Fruit fly (Drosophila melanogaster): ENCODE results near the gene CG46318.

Gene CG46318

dm6 chr3R:18680332-18680731, at the start of gene CG46318, which contains the start of gene ChT:
Gene CG46318 (plus strand): TSS chr3R:18680604.
Gene ChT (plus strand): TSS chr3R:18680604.
- TF ChIP-seq pad (GFP tag; optimal IDR thresholded peaks at IDR 0.05) = peak; percentile 87
- TF ChIP-seq ovo (GFP tag; optimal IDR thresholded peaks at IDR 0.05) = no peak

DNA sequence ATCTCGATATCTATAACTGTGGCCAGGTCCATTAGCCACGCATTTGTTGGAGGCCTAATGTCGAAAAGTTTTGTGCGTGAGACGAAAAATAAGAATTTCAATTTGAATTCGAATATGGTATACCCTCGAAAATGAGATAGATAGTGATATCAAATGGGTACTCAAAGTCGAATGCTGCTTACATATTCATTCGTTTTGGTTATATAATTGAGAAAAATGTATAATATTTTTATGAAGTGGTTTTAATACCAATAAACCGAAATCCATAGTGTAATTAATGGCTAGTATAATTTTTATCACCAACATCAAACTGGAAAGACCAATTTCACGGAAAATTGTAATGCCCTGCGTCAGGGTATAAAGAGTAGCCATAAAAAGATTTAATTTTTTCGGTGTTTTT, 47.3 kb upstream of the CG46318 start:
- TF ChIP-seq kay (GFP tag; ENCODE audit: borderline replicate concordance) (peak; percentile 42), CG7101 (tag; optimal IDR thresholded peaks at IDR 0.05) (no peak)

DNA sequence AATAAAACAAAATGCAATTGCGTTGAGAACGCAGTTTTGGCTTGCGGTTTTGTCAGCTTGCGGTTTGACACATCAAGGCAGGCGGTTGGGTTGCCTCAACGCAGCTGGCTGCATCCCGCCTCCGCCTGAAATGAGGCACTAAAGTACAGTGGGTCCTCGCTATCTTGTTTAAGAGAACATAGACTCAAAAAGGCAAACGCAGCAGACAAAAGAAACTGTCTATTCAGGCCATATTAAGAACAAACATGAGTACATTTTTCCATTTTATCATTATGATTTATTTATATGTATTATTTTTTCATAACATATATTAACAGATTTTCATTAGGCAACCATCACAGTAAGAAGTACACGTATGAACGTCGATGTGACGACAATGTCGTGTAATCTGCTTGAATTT, 40.7 kb upstream of the CG46318 start:
- TF ChIP-seq tj (GFP tag; optimal IDR thresholded peaks at IDR 0.05) (peak; percentile 24), CG7045 (GFP tag; optimal IDR thresholded peaks at IDR 0.05) (no peak)

- TF ChIP-seq Hr96 (GFP tag; optimal IDR thresholded peaks at IDR 0.05) (no peak), CG14711 (tag; optimal IDR thresholded peaks at IDR 0.05) (no peak), toe (GFP tag; optimal IDR thresholded peaks at IDR 0.05) (no peak), CG7045 (GFP tag; optimal IDR thresholded peaks at IDR 0.05) (no peak), cic (GFP tag; optimal IDR thresholded peaks at IDR 0.05) (no peak), CG33017 (tag; optimal IDR thresholded peaks at IDR 0.05) (no peak), CG5204 (GFP tag; optimal IDR thresholded peaks at IDR 0.05) (no peak), pad (GFP tag; optimal IDR thresholded peaks at IDR 0.05) (no peak), CG11617 (GFP tag; optimal IDR thresholded peaks at IDR 0.05) (no peak), tj (GFP tag; optimal IDR thresholded peaks at IDR 0.05) (no peak), CG1620 (GFP tag; optimal IDR thresholded peaks at IDR 0.05) (no peak), bab1 (GFP tag; optimal IDR thresholded peaks at IDR 0.05) (no peak), CG7101 (tag; optimal IDR thresholded peaks at IDR 0.05) (no peak), Crg-1 (GFP tag; optimal IDR thresholded peaks at IDR 0.05) (no peak), ovo (GFP tag; optimal IDR thresholded peaks at IDR 0.05) (no peak), kay (GFP tag; ENCODE audit: borderline replicate concordance) (no peak)
Observed at dm6 chr3R:18641242-18641757, 39.1 kb upstream of the CG46318 start, which contains the start of gene CG14301. Gene CG14301 (minus strand): TSS chr3R:18641457.

DNA sequence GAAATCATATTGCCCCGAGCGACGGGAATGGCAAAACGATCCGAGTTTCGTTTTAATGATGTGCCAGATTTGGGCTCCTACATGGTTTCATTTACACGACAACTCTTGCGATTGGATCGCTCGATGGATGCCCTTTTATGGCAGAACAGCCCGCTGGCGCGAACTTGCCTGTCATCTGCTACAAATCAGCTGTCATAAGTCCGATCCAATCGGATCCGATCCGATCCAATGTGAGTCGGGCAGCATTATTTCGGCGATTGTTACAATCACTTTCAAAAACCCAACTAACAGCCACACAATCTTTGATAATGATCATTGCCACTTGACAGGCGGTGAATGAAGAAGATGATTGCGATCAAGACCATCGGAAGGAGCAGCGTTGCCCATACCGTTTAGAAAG, 36.8 kb upstream of the CG46318 start:
- TF ChIP-seq CG1620 (GFP tag; optimal IDR thresholded peaks at IDR 0.05) (no peak), toe (GFP tag; optimal IDR thresholded peaks at IDR 0.05) (no peak), CG33017 (tag; optimal IDR thresholded peaks at IDR 0.05) (no peak), cnc (optimal IDR thresholded peaks at IDR 0.05) (no peak), kay (GFP tag; ENCODE audit: borderline replicate concordance) (no peak), CG11617 (GFP tag; optimal IDR thresholded peaks at IDR 0.05) (no peak), CG7045 (GFP tag; optimal IDR thresholded peaks at IDR 0.05) (no peak), bab1 (GFP tag; optimal IDR thresholded peaks at IDR 0.05) (no peak), CG7101 (tag; optimal IDR thresholded peaks at IDR 0.05) (no peak), tj (GFP tag; optimal IDR thresholded peaks at IDR 0.05) (no peak), Hr96 (GFP tag; optimal IDR thresholded peaks at IDR 0.05) (no peak)

DNA sequence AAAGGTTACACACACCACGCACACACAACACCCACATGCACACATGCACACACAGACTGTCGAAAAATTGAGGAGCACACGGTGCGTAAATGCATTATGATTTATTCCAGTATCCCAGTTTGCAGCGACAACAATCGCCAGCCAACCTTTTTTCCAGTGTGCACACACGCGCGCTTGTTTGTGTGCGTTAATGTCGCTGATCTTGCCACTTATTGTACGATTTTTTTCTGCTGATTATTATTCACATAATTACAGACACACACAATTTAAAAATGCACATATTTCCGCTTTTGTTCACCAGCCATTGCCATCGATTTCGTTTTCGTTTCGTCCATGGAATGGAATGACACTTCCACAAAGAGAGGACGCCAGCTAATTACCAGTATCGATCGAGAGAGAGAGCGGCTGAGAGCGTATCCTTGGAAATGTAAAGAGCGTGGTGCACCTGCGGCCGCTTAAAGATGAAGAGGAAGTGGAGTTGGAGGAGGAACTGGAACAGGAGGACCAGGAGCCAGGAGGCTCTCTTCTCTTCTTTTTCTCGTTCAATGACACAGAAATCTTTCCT, 21.9 kb upstream of the CG46318 start:
- no peak for TF ChIP-seq Crg-1 (GFP tag; optimal IDR thresholded peaks at IDR 0.05)

DNA sequence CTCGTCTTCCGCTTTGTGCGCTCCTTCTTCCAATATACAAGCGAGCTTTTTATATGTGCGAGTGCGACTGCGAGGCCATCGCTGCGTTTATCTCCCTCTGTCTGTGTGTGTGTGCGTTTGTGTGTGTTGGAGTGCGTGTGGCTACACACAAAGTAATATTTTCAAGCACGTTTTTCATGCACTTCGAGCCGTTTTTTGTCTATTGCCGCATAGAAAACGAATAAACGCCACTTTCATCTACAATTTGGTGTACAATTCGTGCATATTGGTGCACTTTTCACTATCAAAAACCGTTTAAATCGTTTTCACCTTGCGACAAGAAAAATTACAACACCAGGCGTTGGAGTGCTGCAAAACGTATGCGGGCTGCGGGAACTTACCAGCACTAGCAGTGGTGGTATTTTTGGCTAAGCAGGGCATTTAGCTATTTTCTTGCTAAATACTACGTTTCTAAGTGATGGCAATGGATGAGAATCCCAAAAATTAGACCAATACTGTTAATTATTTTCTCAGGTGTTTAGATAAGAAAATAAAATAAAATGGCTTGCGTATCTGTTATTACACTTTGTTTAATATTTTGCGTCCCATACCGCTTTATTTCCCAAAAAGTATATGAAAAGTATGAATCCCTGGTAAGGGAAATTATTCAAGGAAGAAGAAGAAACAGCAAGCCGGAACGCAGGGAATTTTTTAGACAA, 21.3 kb upstream of the CG46318 start, which contains the start of the genes CG31224 and CstF64:
Gene CG31224, minus strand, starts transcription at position 365 of the 698 bp plus-strand sequence.
Gene CstF64, plus strand, starts transcription at position 674 of the 698 bp plus-strand sequence.
- TF ChIP-seq tj (GFP tag; optimal IDR thresholded peaks at IDR 0.05) (peak; percentile 62), Hr96 (GFP tag; optimal IDR thresholded peaks at IDR 0.05) (peak; percentile 91), kay (GFP tag; ENCODE audit: borderline replicate concordance) (no peak), CG1620 (GFP tag; optimal IDR thresholded peaks at IDR 0.05) (peak; percentile 94), cic (GFP tag; optimal IDR thresholded peaks at IDR 0.05) (peak; percentile 58), toe (GFP tag; optimal IDR thresholded peaks at IDR 0.05) (peak; percentile 94), CG11617 (GFP tag; optimal IDR thresholded peaks at IDR 0.05) (peak; percentile 82), Crg-1 (GFP tag; optimal IDR thresholded peaks at IDR 0.05) (peak; percentile 93), CG7101 (tag; optimal IDR thresholded peaks at IDR 0.05) (peak; percentile 85), bab1 (GFP tag; optimal IDR thresholded peaks at IDR 0.05) (peak; percentile 82), cnc (optimal IDR thresholded peaks at IDR 0.05) (no peak), CG7045 (GFP tag; optimal IDR thresholded peaks at IDR 0.05) (peak; percentile 79), CG33017 (tag; optimal IDR thresholded peaks at IDR 0.05) (peak; percentile 67), ovo (GFP tag; optimal IDR thresholded peaks at IDR 0.05) (peak; percentile 83), Clk (GFP tag; optimal IDR thresholded peaks at IDR 0.05) (peak; percentile 84), Mnt (GFP tag; optimal IDR thresholded peaks at IDR 0.05) (peak; percentile 86), CG5204 (GFP tag; optimal IDR thresholded peaks at IDR 0.05) (peak; percentile 93), CG14711 (tag; optimal IDR thresholded peaks at IDR 0.05) (peak; percentile 79), CG12768 (GFP tag; optimal IDR thresholded peaks at IDR 0.05) (peak; percentile 89), pad (GFP tag; optimal IDR thresholded peaks at IDR 0.05) (peak; percentile 84)
